Fruit fly (Drosophila melanogaster) whole organism, embryonic: Measurements from ENCODE around the gene dmGlut.

Source experiments
- Ada2b ChIP-seq: fragments of 200-800 bp; sonication (Bioruptor generic); IDR thresholded peaks from 2 replicates; pipeline ENCODE4 v1.3.6; 2022; ENCODE audit warnings: missing biosample characterization, missing genetic modification characterization
- B-H1 ChIP-seq: fragments of 200-800 bp; sonication (Bioruptor generic); IDR thresholded peaks from 3 replicates; pipeline ENCODE4 v1.3.6; 2022; ENCODE audit warnings: missing biosample characterization, missing genetic modification characterization
- CG11398 ChIP-seq: fragments of 200-800 bp; sonication (Bioruptor generic); optimal IDR thresholded peaks from 2 replicates; lab custom pipeline; 2016; ENCODE audit warnings: missing biosample characterization, missing genetic modification characterization
- CG12744 ChIP-seq: fragments of 200-800 bp; sonication (Bioruptor generic); optimal IDR thresholded peaks from 2 replicates; lab custom pipeline; 2016; ENCODE audit warnings: missing biosample characterization, missing genetic modification characterization
- CG14050 ChIP-seq: fragments of 200-800 bp; sonication (Bioruptor generic); IDR thresholded peaks from 3 replicates; pipeline ENCODE4 v1.3.6; 2022; ENCODE audit warnings: missing biosample characterization, missing genetic modification characterization
- CG1529 ChIP-seq: fragments of 200-800 bp; sonication (Bioruptor generic); optimal IDR thresholded peaks from 3 replicates; lab custom pipeline; 2018; ENCODE audit warnings: missing biosample characterization, missing genetic modification characterization
- CG15601 ChIP-seq: fragments of 200-800 bp; sonication (Bioruptor generic); optimal IDR thresholded peaks from 3 replicates; lab custom pipeline; 2019; ENCODE audit warnings: missing biosample characterization, mild to moderate bottlenecking, missing genetic modification characterization, moderate library complexity
- CG17912 ChIP-seq: fragments of 200-800 bp; sonication (Bioruptor generic); optimal IDR thresholded peaks from 2 replicates; lab custom pipeline; 2018; ENCODE audit warnings: missing biosample characterization, mild to moderate bottlenecking, missing genetic modification characterization
- CG2202 ChIP-seq: fragments of 200-800 bp; sonication (Bioruptor generic); optimal IDR thresholded peaks from 2 replicates; lab custom pipeline; 2018; ENCODE audit warnings: missing biosample characterization, mild to moderate bottlenecking, missing genetic modification characterization
- CG31441 ChIP-seq: fragments of 200-800 bp; sonication (Bioruptor generic); IDR thresholded peaks from 2 replicates; pipeline ENCODE4 v1.3.6; 2022; ENCODE audit warnings: missing biosample characterization, missing genetic modification characterization
- CG3281 ChIP-seq: fragments of 200-800 bp; sonication (Bioruptor generic); optimal IDR thresholded peaks from 3 replicates; lab custom pipeline; 2017; ENCODE audit warnings: missing biosample characterization, mild to moderate bottlenecking, missing genetic modification characterization
- CG33557 ChIP-seq: fragments of 200-800 bp; sonication (Bioruptor generic); optimal IDR thresholded peaks from 2 replicates; lab custom pipeline; 2019; ENCODE audit warnings: missing biosample characterization, mild to moderate bottlenecking, missing genetic modification characterization, moderate library complexity
- CG34376 ChIP-seq: fragments of 200-800 bp; sonication (Bioruptor generic); optimal IDR thresholded peaks from 2 replicates; lab custom pipeline; 2018; ENCODE audit warnings: missing biosample characterization, mild to moderate bottlenecking, missing genetic modification characterization
- CG4424 ChIP-seq: fragments of 200-800 bp; sonication (Bioruptor generic); optimal IDR thresholded peaks from 3 replicates; lab custom pipeline; 2016; ENCODE audit warnings: missing biosample characterization, missing genetic modification characterization
- CG6654 ChIP-seq: fragments of 200-800 bp; sonication (Bioruptor generic); optimal IDR thresholded peaks from 2 replicates; lab custom pipeline; 2017; ENCODE audit warnings: missing biosample characterization, mild to moderate bottlenecking, missing genetic modification characterization
- CG6791 ChIP-seq: fragments of 200-800 bp; sonication (Bioruptor generic); IDR thresholded peaks from 3 replicates; pipeline ENCODE4 v1.3.6; 2022; ENCODE audit warnings: missing biosample characterization, missing genetic modification characterization; ENCODE audit not compliant: partially characterized antibody
- CG7556 ChIP-seq: fragments of 200-800 bp; sonication (Bioruptor generic); optimal IDR thresholded peaks from 2 replicates; lab custom pipeline; 2017; ENCODE audit warnings: missing biosample characterization, mild to moderate bottlenecking, missing genetic modification characterization
- CG7745 ChIP-seq: fragments of 200-800 bp; sonication (Bioruptor generic); optimal IDR thresholded peaks from 2 replicates; lab custom pipeline; 2018; ENCODE audit warnings: missing biosample characterization, mild to moderate bottlenecking, missing genetic modification characterization, moderate library complexity
- CG8290 ChIP-seq, 3 experiments: fragments of 200-800 bp; sonication (Bioruptor generic); optimal IDR thresholded peaks; 2 replicates each; lab custom pipeline; 2016 to 2019; ENCODE audit warnings: missing biosample characterization in 3 of 3, missing genetic modification characterization in 3 of 3, mild to moderate bottlenecking in 2 of 3, moderate library complexity in 1 of 3
- CG9215 ChIP-seq: fragments of 200-800 bp; sonication (Bioruptor generic); IDR thresholded peaks from 2 replicates; pipeline ENCODE4 v1.3.6; 2022; ENCODE audit warnings: missing biosample characterization, missing genetic modification characterization
- CG9932 ChIP-seq: fragments of 200-800 bp; sonication (Bioruptor generic); IDR thresholded peaks from 2 replicates; pipeline ENCODE4 v1.3.6; 2022; ENCODE audit warnings: missing biosample characterization, missing genetic modification characterization
- Chrac-16 ChIP-seq: fragments of 200-800 bp; sonication (Bioruptor generic); optimal IDR thresholded peaks from 3 replicates; lab custom pipeline; 2016; ENCODE audit warnings: missing biosample characterization, missing genetic modification characterization
- D19B ChIP-seq: fragments of 200-800 bp; sonication (Bioruptor generic); optimal IDR thresholded peaks from 2 replicates; lab custom pipeline; 2017; ENCODE audit warnings: missing biosample characterization, mild to moderate bottlenecking, missing genetic modification characterization
- Ets65A ChIP-seq: fragments of 200-800 bp; sonication (Bioruptor generic); peaks from one replicate; lab custom pipeline; 2016; ENCODE audit warnings: missing biosample characterization, missing genetic modification characterization
- Ets97D ChIP-seq: fragments of 200-800 bp; sonication (Bioruptor generic); optimal IDR thresholded peaks from 3 replicates; lab custom pipeline; 2016; ENCODE audit warnings: missing biosample characterization, missing genetic modification characterization
- Mad ChIP-seq: fragments of 200-800 bp; sonication (Bioruptor generic); optimal IDR thresholded peaks from 2 replicates; lab custom pipeline; 2016; ENCODE audit warnings: missing biosample characterization, missing genetic modification characterization
- Max ChIP-seq: fragments of 200-800 bp; sonication (Bioruptor generic); optimal IDR thresholded peaks from 2 replicates; lab custom pipeline; 2016; ENCODE audit warnings: missing biosample characterization, mild to moderate bottlenecking, missing genetic modification characterization
- Mes4 ChIP-seq: fragments of 200-800 bp; sonication (Bioruptor generic); optimal IDR thresholded peaks from 2 replicates; lab custom pipeline; 2016; ENCODE audit warnings: missing biosample characterization, missing genetic modification characterization
- Nf-YA ChIP-seq: fragments of 200-800 bp; sonication (Bioruptor generic); IDR thresholded peaks from 2 replicates; pipeline ENCODE4 v1.3.6; 2022; ENCODE audit warnings: missing biosample characterization, missing genetic modification characterization
- Nf-YC ChIP-seq: fragments of 200-800 bp; optimal IDR thresholded peaks from 3 replicates; lab custom pipeline; 2019; ENCODE audit warnings: missing biosample characterization, mild to moderate bottlenecking, missing genetic modification characterization, moderate library complexity
- Rx ChIP-seq: fragments of 200-800 bp; sonication (Bioruptor generic); IDR thresholded peaks from 2 replicates; pipeline ENCODE4 v1.3.6; 2022; ENCODE audit warnings: missing biosample characterization, missing genetic modification characterization
- Sin3A ChIP-seq: fragments of >200 bp; optimal IDR thresholded peaks from 2 replicates; lab custom pipeline; 2018
- Stat92E ChIP-seq, 3 experiments: fragments of >200 bp in 2 of 3; fragments of 200-800 bp in 1 of 3; sonication (Bioruptor generic) in 1 of 3; optimal IDR thresholded peaks; 2 replicates each; lab custom pipeline; 2017 to 2019; ENCODE audit warnings: missing biosample characterization in 3 of 3, missing genetic modification characterization in 3 of 3, mild to moderate bottlenecking in 1 of 3, moderate library complexity in 1 of 3
- br ChIP-seq: fragments of >200 bp; optimal IDR thresholded peaks from 2 replicates; lab custom pipeline; 2017
- cg ChIP-seq: fragments of 200-800 bp; sonication (Bioruptor generic); optimal IDR thresholded peaks from 3 replicates; lab custom pipeline; 2019; ENCODE audit warnings: missing biosample characterization, mild to moderate bottlenecking, missing genetic modification characterization, moderate library complexity
- chm ChIP-seq: fragments of 200-800 bp; sonication (Bioruptor generic); IDR thresholded peaks from 2 replicates; pipeline ENCODE4 v1.3.6; 2022; ENCODE audit warnings: missing biosample characterization, missing genetic modification characterization
- crp ChIP-seq, 2 experiments: fragments of 200-800 bp; sonication (Bioruptor generic); optimal IDR thresholded peaks; 2 replicates in 1 of 2; 3 replicates in 1 of 2; lab custom pipeline; 2017; ENCODE audit warnings: missing biosample characterization in 2 of 2, missing genetic modification characterization in 2 of 2, mild to moderate bottlenecking in 1 of 2, moderate library complexity in 1 of 2
- cwo ChIP-seq: fragments of 200-800 bp; sonication (Bioruptor generic); optimal IDR thresholded peaks from 3 replicates; lab custom pipeline; 2017; ENCODE audit warnings: missing biosample characterization, missing genetic modification characterization, mild to moderate bottlenecking, moderate library complexity, missing genetic modification reagents
- da ChIP-seq: fragments of 200-800 bp; sonication (Bioruptor generic); optimal IDR thresholded peaks from 2 replicates; lab custom pipeline; 2016; ENCODE audit warnings: missing biosample characterization, missing genetic modification characterization
- dan ChIP-seq: fragments of 200-800 bp; sonication (Bioruptor generic); IDR thresholded peaks from 2 replicates; pipeline ENCODE4 v1.3.6; 2022; ENCODE audit warnings: missing biosample characterization, missing genetic modification characterization
- esg ChIP-seq: fragments of 200-800 bp; sonication (Bioruptor generic); conservative IDR thresholded peaks from 2 replicates; pipeline ENCODE4 v1.3.6; 2022; ENCODE audit warnings: missing biosample characterization, missing genetic modification characterization
- exex ChIP-seq: fragments of 200-800 bp; sonication (Bioruptor generic); optimal IDR thresholded peaks from 4 replicates; lab custom pipeline; 2018; ENCODE audit warnings: missing biosample characterization, mild to moderate bottlenecking, missing genetic modification characterization, moderate library complexity
- mam ChIP-seq: fragments of 200-800 bp; sonication (Bioruptor generic); optimal IDR thresholded peaks from 3 replicates; lab custom pipeline; 2016; ENCODE audit warnings: missing biosample characterization, missing genetic modification characterization
- nau ChIP-seq: fragments of 200-800 bp; sonication (Bioruptor generic); optimal IDR thresholded peaks from 3 replicates; lab custom pipeline; 2017; ENCODE audit warnings: missing biosample characterization, mild to moderate bottlenecking, missing genetic modification characterization, missing genetic modification reagents
- row ChIP-seq: fragments of 200-800 bp; sonication (Bioruptor generic); IDR thresholded peaks from 3 replicates; pipeline ENCODE4 v1.3.6; 2022; ENCODE audit warnings: missing biosample characterization, missing genetic modification characterization
- seq ChIP-seq: fragments of 200-800 bp; sonication (Bioruptor generic); IDR thresholded peaks from 2 replicates; pipeline ENCODE4 v1.3.6; 2022; ENCODE audit warnings: missing biosample characterization, missing genetic modification characterization
- sqz ChIP-seq: fragments of 200-800 bp; sonication (Bioruptor generic); optimal IDR thresholded peaks from 3 replicates; lab custom pipeline; 2018; ENCODE audit warnings: missing biosample characterization, mild to moderate bottlenecking, missing genetic modification characterization
- tin ChIP-seq: fragments of 200-800 bp; sonication (Bioruptor generic); optimal IDR thresholded peaks from 3 replicates; lab custom pipeline; 2016; ENCODE audit warnings: missing biosample characterization, missing genetic modification characterization
- wek ChIP-seq: fragments of 200-800 bp; sonication (Bioruptor generic); optimal IDR thresholded peaks from 3 replicates; lab custom pipeline; 2018; ENCODE audit warnings: missing biosample characterization, mild to moderate bottlenecking, missing genetic modification characterization, moderate library complexity

The dmGlut gene

DNA sequence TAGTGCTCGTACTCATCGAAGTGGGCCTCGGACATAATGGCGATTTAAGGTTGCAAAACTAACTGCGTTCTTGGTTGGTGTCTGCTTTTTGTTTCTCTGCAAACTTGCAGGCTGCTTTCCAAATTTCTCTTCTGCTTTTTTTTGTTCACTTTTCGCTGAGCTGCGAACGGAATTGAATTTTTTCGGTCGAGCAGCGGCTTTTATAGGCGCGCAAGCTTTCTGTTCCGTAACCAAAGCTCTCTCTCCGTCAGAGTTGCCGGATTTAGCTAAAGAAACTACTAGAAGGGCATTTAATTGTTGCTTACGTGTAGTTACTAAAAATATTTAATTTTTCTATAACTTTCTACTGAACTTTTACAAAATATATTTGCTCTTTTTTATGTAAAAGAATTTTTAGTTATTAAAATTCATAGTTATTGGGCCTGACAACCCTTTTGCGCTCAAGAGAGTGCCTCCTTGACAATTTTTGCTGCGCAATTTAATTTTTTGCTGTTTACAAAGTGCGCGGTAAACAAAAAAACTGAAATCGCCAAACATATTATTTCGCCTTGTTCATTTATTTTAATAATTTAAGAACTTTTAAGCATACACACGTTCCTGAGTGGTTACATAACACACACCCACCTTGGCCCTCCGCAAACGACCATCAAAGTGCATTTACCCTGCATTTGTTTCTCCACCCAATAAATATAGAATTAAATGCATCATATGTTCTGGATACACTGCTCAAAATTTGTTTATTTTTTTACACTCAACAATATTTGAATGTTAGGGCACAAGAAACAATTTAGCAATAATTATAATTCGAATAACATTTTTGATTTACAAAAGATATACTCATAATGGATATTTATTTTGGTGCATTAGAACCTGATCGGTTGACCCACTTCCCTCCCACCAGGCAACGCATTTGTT is 19.0 kb downstream of the dmGlut start, which contains the start of gene CG6770 (continued):
- TF ChIP-seq esg (GFP tag; lab: Robert Waterston, UW) (peak; percentile 73), Ada2b (GFP tag; lab: Robert Waterston, UW) (peak; percentile 80), Rx (GFP tag; lab: Robert Waterston, UW) (no peak), CG9215 (GFP tag; lab: Robert Waterston, UW) (peak; percentile 65), row (GFP tag; lab: Robert Waterston, UW) (peak; percentile 94), br (no peak), Nf-YA (peak; percentile 55), Stat92E (GFP tag; optimal IDR thresholded peaks at IDR 0.05; lab: Kevin White, UChicago) (no peak), CG6654 (no peak), D19B (GFP tag; lab: Kevin White, UChicago) (peak; percentile 70), Chrac-16 (GFP tag; lab: Kevin White, UChicago) (peak; percentile 43), CG9932 (peak; percentile 85), Sin3A (lab: Kevin White, UChicago) (no peak), crp (GFP tag; optimal IDR thresholded peaks at IDR 0.05; lab: Kevin White, UChicago) (no peak), cg (no peak), CG17912 (GFP tag; lab: Kevin White, UChicago) (no peak), Ets97D (peak; percentile 9), CG7556 (peak; percentile 90), nau (GFP tag; lab: Kevin White, UChicago) (peak; percentile 64), tin (GFP tag; lab: Kevin White, UChicago) (peak; percentile 48), Max (GFP tag; lab: Kevin White, UChicago) (peak; percentile 61), wek (GFP tag; lab: Kevin White, UChicago) (no peak), cwo (GFP tag; lab: Kevin White, UChicago) (peak; percentile 86), CG6791 (GFP tag; lab: Robert Waterston, UW) (no peak), CG4424 (GFP tag; lab: Kevin White, UChicago) (peak; percentile 19), Mes4 (GFP tag; lab: Kevin White, UChicago) (no peak), Mad (GFP tag; lab: Kevin White, UChicago) (peak; percentile 51), CG12744 (peak; percentile 43), sqz (GFP tag; lab: Kevin White, UChicago) (peak; percentile 94), mam (GFP tag; lab: Kevin White, UChicago) (peak; percentile 45), CG31441 (peak; percentile 81), CG34376 (GFP tag; lab: Kevin White, UChicago) (peak; percentile 84), CG11398 (GFP tag; lab: Kevin White, UChicago) (peak; percentile 20), dan (GFP tag; lab: Robert Waterston, UW) (no peak), CG14050 (GFP tag; lab: Robert Waterston, UW) (peak; percentile 82), exex (peak; percentile 67), CG1529 (GFP tag; lab: Kevin White, UChicago) (peak; percentile 56), Ets65A (GFP tag; lab: Kevin White, UChicago) (peak; percentile 85), da (no peak), Nf-YC (peak; percentile 72), CG15601 (tag; lab: Kevin White, UChicago) (peak; percentile 64), CG7745 (tag; lab: Kevin White, UChicago) (no peak), CG33557 (no peak), CG8290 (GFP tag; optimal IDR thresholded peaks at IDR 0.05; lab: Kevin White, UChicago) (no peak), CG8290 (tag; optimal IDR thresholded peaks at IDR 0.05; lab: Kevin White, UChicago) (peak in 1 of 2 experiments; percentile 81), seq (peak; percentile 84), CG3281 (GFP tag; lab: Kevin White, UChicago) (peak; percentile 85), chm (GFP tag; lab: Robert Waterston, UW) (peak; percentile 70; the same call in 1 of the 2 replicates), CG2202 (tag; lab: Kevin White, UChicago) (no peak), B-H1 (GFP tag; lab: Robert Waterston, UW) (peak; percentile 64; the same call in 1 of the 3 replicates)
